Worm (Caenorhabditis elegans) whole organism, late embryonic: ENCODE results near the gene tpa-1.
"Not testable (repeated sequence)": the region's sequence is repeated elsewhere in the genome, so short reads cannot be mapped to it uniquely, and the experiment has no call there.

Source experiments
- C08G9.2 ChIP-seq: sonication (generic microtip); optimal IDR thresholded peaks from 2 replicates; lab custom pipeline; 2016; ENCODE audit warnings: mild to moderate bottlenecking, missing genetic modification characterization, moderate library complexity, missing compliant biosample characterization
- ama-1 ChIP-seq: fragments of 150-350 bp; optimal IDR thresholded peaks from 2 replicates; lab custom pipeline; 2014
- pag-3 ChIP-seq: sonication (generic microtip); optimal IDR thresholded peaks from 2 replicates; lab custom pipeline; 2016; ENCODE audit warnings: missing compliant biosample characterization, missing genetic modification characterization, borderline replicate concordance

DNA sequence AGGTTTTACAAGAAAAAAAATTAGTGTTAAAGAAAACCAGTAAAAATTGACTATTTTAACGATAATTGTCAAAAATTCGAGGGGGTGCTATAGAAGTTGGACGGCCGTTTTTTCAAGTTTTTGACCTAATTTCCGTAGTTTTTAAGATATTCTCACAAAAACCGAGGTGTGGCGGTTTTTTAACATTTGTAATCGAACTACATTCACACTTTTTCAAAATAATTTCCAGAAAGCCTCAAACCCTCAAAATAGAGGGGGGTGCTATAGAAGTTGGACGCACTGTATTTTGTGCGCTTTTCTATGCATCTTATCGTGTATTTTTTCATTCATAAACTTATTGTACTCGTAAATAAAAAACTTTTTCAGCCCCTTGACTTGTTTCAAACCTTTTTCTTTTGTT is 19.6 kb downstream of the tpa-1 start, which contains the start of gene F29C4.4:
- TF ChIP-seq ama-1 (lab: Kevin White, UChicago); pag-3 (tag; lab: Kevin White, UChicago); C08G9.2 (tag; lab: Kevin White, UChicago): not testable (repeated sequence)
